Fruit fly (Drosophila melanogaster) whole organism, prepupa: Measurements from ENCODE around the gene CG9706.

ENCODE experiments used
- Blimp-1 ChIP-seq: fragments of 200-800 bp; sonication (Bioruptor generic); optimal IDR thresholded peaks from 3 replicates; lab custom pipeline; 2017; ENCODE audit warnings: missing biosample characterization, missing genetic modification characterization, mild to moderate bottlenecking, moderate library complexity, missing genetic modification reagents
- CG3919 ChIP-seq: fragments of 200-800 bp; sonication (Bioruptor generic); optimal IDR thresholded peaks from 3 replicates; lab custom pipeline; 2016; ENCODE audit warnings: missing biosample characterization, missing genetic modification characterization
- CG6276 ChIP-seq: fragments of 200-800 bp; sonication (Bioruptor generic); optimal IDR thresholded peaks from 2 replicates; lab custom pipeline; 2017; ENCODE audit warnings: missing biosample characterization, mild to moderate bottlenecking, missing genetic modification characterization
- Eip75B ChIP-seq: fragments of 200-800 bp; sonication (Bioruptor generic); optimal IDR thresholded peaks from 3 replicates; lab custom pipeline; 2016; ENCODE audit warnings: missing biosample characterization, missing genetic modification characterization
- Ets21C ChIP-seq: fragments of 200-800 bp; sonication (Bioruptor generic); optimal IDR thresholded peaks from 3 replicates; lab custom pipeline; 2016; ENCODE audit warnings: missing biosample characterization, missing genetic modification characterization
- Ets96B ChIP-seq: fragments of 200-800 bp; optimal IDR thresholded peaks from 2 replicates; lab custom pipeline; 2019; ENCODE audit warnings: missing biosample characterization, mild to moderate bottlenecking, missing genetic modification characterization, moderate library complexity
- topi ChIP-seq: fragments of 200-800 bp; sonication (Bioruptor generic); optimal IDR thresholded peaks from 3 replicates; lab custom pipeline; 2016; ENCODE audit warnings: missing biosample characterization, missing genetic modification characterization

The CG9706 gene

dm6 chr3L:16829983-16830382 lies 47.2 kb downstream of the CG9706 start:
- no peak for TF ChIP-seq CG6276 (GFP tag; lab: Kevin White, UChicago)
- TF ChIP-seq topi (GFP tag; lab: Kevin White, UChicago): no peak
- peak; percentile 27 for TF ChIP-seq Eip75B (GFP tag; lab: Kevin White, UChicago)
- peak; percentile 34 for TF ChIP-seq Blimp-1 (GFP tag; lab: Kevin White, UChicago)
- TF ChIP-seq Ets21C: no peak
- TF ChIP-seq Ets96B (tag; lab: Kevin White, UChicago): no peak
- no peak for TF ChIP-seq CG3919 (GFP tag; lab: Kevin White, UChicago)
